Worm (Caenorhabditis elegans) whole organism, early embryonic: ENCODE results near the gene F38E1.3.

Experiments used
- B0310.2 ChIP-seq: sonication (generic microtip); optimal IDR thresholded peaks from 2 replicates; lab custom pipeline; 2016; ENCODE audit warnings: mild to moderate bottlenecking, missing genetic modification characterization, missing compliant biosample characterization
- F13C5.2 ChIP-seq: sonication (generic microtip); optimal IDR thresholded peaks from 2 replicates; lab custom pipeline; 2017; ENCODE audit warnings: mild to moderate bottlenecking, missing genetic modification characterization, inconsistent platforms, missing compliant biosample characterization
- aly-1 ChIP-seq: sonication (generic microtip); optimal IDR thresholded peaks from 2 replicates; lab custom pipeline; 2016; ENCODE audit warnings: missing genetic modification characterization, missing compliant biosample characterization
- ama-1 ChIP-seq: fragments of 150-350 bp; optimal IDR thresholded peaks from 2 replicates; lab custom pipeline; 2014
- ceh-36 ChIP-seq: sonication (generic microtip); optimal IDR thresholded peaks from 2 replicates; lab custom pipeline; 2016; ENCODE audit warnings: missing genetic modification characterization, inconsistent platforms, missing compliant biosample characterization
- ets-7 ChIP-seq: sonication (generic microtip); optimal IDR thresholded peaks from 2 replicates; lab custom pipeline; 2016; ENCODE audit warnings: missing genotype, missing genetic modification characterization, missing compliant biosample characterization
- flt-1 ChIP-seq: fragments of 200-800 bp; sonication (Bioruptor generic); IDR thresholded peaks from 2 replicates; pipeline ENCODE4 v1.3.6; 2022; ENCODE audit warnings: missing genetic modification characterization, missing compliant biosample characterization
- hmg-4 ChIP-seq: fragments of 200-800 bp; sonication (Bioruptor generic); optimal IDR thresholded peaks from 2 replicates; lab custom pipeline; 2018; ENCODE audit warnings: mild to moderate bottlenecking, missing genetic modification characterization, missing compliant biosample characterization
- hnd-1 ChIP-seq: sonication (generic microtip); optimal IDR thresholded peaks from 2 replicates; lab custom pipeline; 2016; ENCODE audit warnings: missing genetic modification characterization, missing compliant biosample characterization
- scrt-1 ChIP-seq: fragments of 200-800 bp; sonication (Bioruptor generic); IDR thresholded peaks from 2 replicates; pipeline ENCODE4 v1.3.6; 2022; ENCODE audit warnings: missing genetic modification characterization, missing compliant biosample characterization
- sea-1 ChIP-seq: fragments of 200-800 bp; sonication (Bioruptor generic); conservative IDR thresholded peaks from 2 replicates; pipeline ENCODE4 v1.3.6; 2022; ENCODE audit warnings: missing genetic modification characterization, missing compliant biosample characterization
- tbx-11 ChIP-seq: fragments of 200-800 bp; sonication (Bioruptor generic); IDR thresholded peaks from 2 replicates; pipeline ENCODE4 v1.3.6; 2022; ENCODE audit warnings: missing genetic modification characterization, missing compliant biosample characterization
- tbx-37 ChIP-seq: fragments of 200-800 bp; sonication (Bioruptor generic); conservative IDR thresholded peaks from 2 replicates; pipeline ENCODE4 v1.3.6; 2022; ENCODE audit warnings: missing genetic modification reagents, missing genetic modification characterization, missing compliant biosample characterization
- tra-4 ChIP-seq: sonication (generic microtip); optimal IDR thresholded peaks from 2 replicates; lab custom pipeline; 2017; ENCODE audit warnings: missing genetic modification characterization, missing compliant biosample characterization

DNA sequence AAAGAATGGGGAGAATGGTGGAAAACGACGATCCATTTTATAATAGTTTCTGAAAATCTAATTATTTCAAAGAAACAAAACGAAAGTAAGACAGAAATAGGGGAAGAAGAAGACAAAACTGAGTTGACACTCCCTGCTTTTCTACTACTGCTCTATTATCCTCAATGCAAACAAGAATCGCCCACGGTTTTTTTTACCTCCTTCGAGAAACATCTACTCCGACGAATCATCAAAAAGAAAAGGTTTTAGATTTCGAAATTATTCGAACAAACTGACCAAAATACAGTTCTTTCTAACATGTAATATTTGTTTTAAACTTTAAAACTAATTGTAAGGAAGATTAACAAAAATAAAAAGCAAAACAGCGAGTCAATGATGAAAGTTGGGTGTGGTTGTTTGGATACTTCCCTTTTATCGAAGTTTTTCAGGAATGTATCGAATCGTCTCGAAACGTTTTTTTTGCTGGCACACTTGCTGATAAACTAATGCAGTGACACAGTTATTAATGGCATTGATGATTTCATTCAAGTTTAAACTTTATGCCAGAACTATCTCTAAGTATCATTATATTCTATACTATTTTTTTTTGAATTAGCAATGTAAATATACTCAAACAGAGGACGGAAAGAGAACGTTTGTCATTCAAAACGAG is 10.1 kb downstream of the F38E1.3 start, which contains the start of gene hsp-17:
- TF ChIP-seq tbx-11 (GFP tag; lab: Robert Waterston, UW): no peak
- no peak for TF ChIP-seq ama-1 (lab: Kevin White, UChicago)
- no peak for TF ChIP-seq ceh-36
- TF ChIP-seq B0310.2 (tag; lab: Kevin White, UChicago): no peak
- TF ChIP-seq aly-1 (tag; lab: Kevin White, UChicago): no peak
- no peak for TF ChIP-seq tra-4 (tag; lab: Kevin White, UChicago)
- TF ChIP-seq hnd-1 (tag; lab: Kevin White, UChicago): no peak
- TF ChIP-seq ets-7 (tag; lab: Kevin White, UChicago): no peak
- no peak for TF ChIP-seq tbx-37 (GFP tag; lab: Robert Waterston, UW)
- TF ChIP-seq flt-1 (GFP tag; lab: Robert Waterston, UW): no peak
- TF ChIP-seq sea-1 (GFP tag; lab: Robert Waterston, UW): no peak
- no peak for TF ChIP-seq F13C5.2 (tag; lab: Kevin White, UChicago)
- TF ChIP-seq hmg-4 (GFP tag; lab: Kevin White, UChicago): no peak
- no peak for TF ChIP-seq scrt-1 (GFP tag; lab: Robert Waterston, UW)
